Fruit fly (Drosophila melanogaster) whole organism, embryonic: Measurements from ENCODE around the gene Lon.
A peak's percentile ranks its signal among the peaks of the same experiment; 100 is the strongest.

Experiments
- ATbp ChIP-seq: fragments of 200-800 bp; sonication (Bioruptor generic); optimal IDR thresholded peaks from 2 replicates; lab custom pipeline; 2017; ENCODE audit warnings: missing biosample characterization, mild to moderate bottlenecking, missing genetic modification characterization, missing genetic modification reagents
- Bdp1 ChIP-seq: fragments of 200-800 bp; sonication (Bioruptor generic); optimal IDR thresholded peaks from 3 replicates; lab custom pipeline; 2016; ENCODE audit warnings: missing biosample characterization, missing genetic modification characterization
- CG10321 ChIP-seq: fragments of 200-800 bp; sonication (Bioruptor generic); IDR thresholded peaks from 2 replicates; pipeline ENCODE4 v1.3.6; 2022; ENCODE audit warnings: missing biosample characterization, missing genetic modification characterization
- CG14667 ChIP-seq: fragments of 200-800 bp; sonication (Bioruptor generic); IDR thresholded peaks from 2 replicates; pipeline ENCODE4 v1.3.6; 2022; ENCODE audit warnings: missing biosample characterization, missing genetic modification characterization
- CG15514 ChIP-seq: fragments of 200-800 bp; sonication (Bioruptor generic); optimal IDR thresholded peaks from 3 replicates; lab custom pipeline; 2017; ENCODE audit warnings: missing biosample characterization, missing genetic modification characterization, mild to moderate bottlenecking, moderate library complexity, missing genetic modification reagents
- CG1647 ChIP-seq: fragments of 200-800 bp; sonication (Bioruptor generic); optimal IDR thresholded peaks from 3 replicates; lab custom pipeline; 2016; ENCODE audit warnings: missing biosample characterization, missing genetic modification characterization
- CG17912 ChIP-seq: fragments of 200-800 bp; sonication (Bioruptor generic); optimal IDR thresholded peaks from 2 replicates; lab custom pipeline; 2018; ENCODE audit warnings: missing biosample characterization, mild to moderate bottlenecking, missing genetic modification characterization
- CG2199 ChIP-seq: fragments of 200-800 bp; sonication (Bioruptor generic); IDR thresholded peaks from 3 replicates; pipeline ENCODE4 v1.3.6; 2022; ENCODE audit warnings: missing biosample characterization, missing genetic modification characterization
- CG31224 ChIP-seq: fragments of 200-800 bp; sonication (Bioruptor generic); IDR thresholded peaks from 2 replicates; pipeline ENCODE4 v1.3.6; 2022; ENCODE audit warnings: missing biosample characterization, missing genetic modification characterization
- CG31388 ChIP-seq: fragments of 200-800 bp; sonication (Bioruptor generic); optimal IDR thresholded peaks from 2 replicates; lab custom pipeline; 2016; ENCODE audit warnings: missing biosample characterization, missing genetic modification characterization
- CG32532 ChIP-seq: fragments of 200-800 bp; sonication (Bioruptor generic); IDR thresholded peaks from 2 replicates; pipeline ENCODE4 v1.3.6; 2022; ENCODE audit warnings: missing biosample characterization, missing genetic modification characterization
- CG33557 ChIP-seq: fragments of 200-800 bp; sonication (Bioruptor generic); optimal IDR thresholded peaks from 2 replicates; lab custom pipeline; 2019; ENCODE audit warnings: missing biosample characterization, mild to moderate bottlenecking, missing genetic modification characterization, moderate library complexity
- CG3847 ChIP-seq: fragments of 200-800 bp; sonication (Bioruptor generic); IDR thresholded peaks from 2 replicates; pipeline ENCODE4 v1.3.6; 2022; ENCODE audit warnings: missing biosample characterization, missing genetic modification characterization
- CG4404 ChIP-seq: fragments of 200-800 bp; sonication (Bioruptor generic); IDR thresholded peaks from 2 replicates; pipeline ENCODE4 v1.3.6; 2022; ENCODE audit warnings: missing biosample characterization, missing genetic modification characterization
- CG4424 ChIP-seq: fragments of 200-800 bp; sonication (Bioruptor generic); optimal IDR thresholded peaks from 3 replicates; lab custom pipeline; 2016; ENCODE audit warnings: missing biosample characterization, missing genetic modification characterization
- CG6272 ChIP-seq: fragments of 200-800 bp; sonication (Bioruptor generic); IDR thresholded peaks from 2 replicates; pipeline ENCODE4 v1.3.6; 2022; ENCODE audit warnings: missing biosample characterization, missing genetic modification characterization
- CG6854 ChIP-seq: fragments of 200-800 bp; sonication (Bioruptor generic); optimal IDR thresholded peaks from 3 replicates; lab custom pipeline; 2017; ENCODE audit warnings: missing biosample characterization, mild to moderate bottlenecking, missing genetic modification characterization
- CG7987 ChIP-seq: fragments of 200-800 bp; sonication (Bioruptor generic); optimal IDR thresholded peaks from 2 replicates; lab custom pipeline; 2018; ENCODE audit warnings: missing biosample characterization, mild to moderate bottlenecking, missing genetic modification characterization, moderate library complexity
- CG8359 ChIP-seq: fragments of 200-800 bp; sonication (Bioruptor generic); optimal IDR thresholded peaks from 2 replicates; lab custom pipeline; 2017; ENCODE audit warnings: missing biosample characterization, mild to moderate bottlenecking, missing genetic modification characterization, borderline replicate concordance
- CG8765 ChIP-seq: fragments of 200-800 bp; sonication (Bioruptor generic); IDR thresholded peaks from 2 replicates; pipeline ENCODE4 v1.3.6; 2022; ENCODE audit warnings: missing biosample characterization, missing genetic modification characterization
- CrebB ChIP-seq: fragments of 200-800 bp; sonication (Bioruptor generic); optimal IDR thresholded peaks from 3 replicates; lab custom pipeline; 2018; ENCODE audit warnings: missing biosample characterization, mild to moderate bottlenecking, missing genetic modification characterization
- Dek ChIP-seq: fragments of 200-800 bp; sonication (Bioruptor generic); optimal IDR thresholded peaks from 3 replicates; lab custom pipeline; 2019; ENCODE audit warnings: missing biosample characterization, mild to moderate bottlenecking, missing genetic modification characterization, moderate library complexity
- Dip3 ChIP-seq: fragments of 200-800 bp; sonication (Bioruptor generic); optimal IDR thresholded peaks from 3 replicates; lab custom pipeline; 2016; ENCODE audit warnings: missing biosample characterization, missing genetic modification characterization
- Doc3 ChIP-seq: fragments of 200-800 bp; sonication (Bioruptor generic); IDR thresholded peaks from 3 replicates; pipeline ENCODE4 v1.3.6; 2022; ENCODE audit warnings: missing biosample characterization, missing genetic modification characterization; ENCODE audit not compliant: partially characterized antibody
- Drgx ChIP-seq: fragments of 200-800 bp; sonication (Bioruptor generic); IDR thresholded peaks from 2 replicates; pipeline ENCODE4 v1.3.6; 2022; ENCODE audit warnings: missing biosample characterization, missing genetic modification characterization
- Eip74EF ChIP-seq, 2 experiments: fragments of 200-800 bp in 1 of 2; fragments of >200 bp in 1 of 2; sonication (Bioruptor generic) in 1 of 2; optimal IDR thresholded peaks; 2 replicates each; lab custom pipeline; 2017 to 2019; ENCODE audit warnings: missing biosample characterization in 2 of 2, missing genetic modification characterization in 2 of 2, mild to moderate bottlenecking in 1 of 2, moderate library complexity in 1 of 2
- Ets65A ChIP-seq: fragments of 200-800 bp; sonication (Bioruptor generic); peaks from one replicate; lab custom pipeline; 2016; ENCODE audit warnings: missing biosample characterization, missing genetic modification characterization
- HLH54F ChIP-seq: fragments of 200-800 bp; sonication (Bioruptor generic); optimal IDR thresholded peaks from 3 replicates; lab custom pipeline; 2016; ENCODE audit warnings: missing biosample characterization, missing genetic modification characterization
- Hey ChIP-seq: fragments of 200-800 bp; sonication (Bioruptor generic); optimal IDR thresholded peaks from 3 replicates; lab custom pipeline; 2018; ENCODE audit warnings: missing biosample characterization, mild to moderate bottlenecking, missing genetic modification characterization
- Ptx1 ChIP-seq: fragments of 200-800 bp; sonication (Bioruptor generic); IDR thresholded peaks from 2 replicates; pipeline ENCODE4 v1.3.6; 2022; ENCODE audit warnings: missing biosample characterization, missing genetic modification characterization
- Rx ChIP-seq: fragments of 200-800 bp; sonication (Bioruptor generic); IDR thresholded peaks from 2 replicates; pipeline ENCODE4 v1.3.6; 2022; ENCODE audit warnings: missing biosample characterization, missing genetic modification characterization
- ac ChIP-seq: fragments of 200-800 bp; sonication (Bioruptor generic); optimal IDR thresholded peaks from 3 replicates; lab custom pipeline; 2017; ENCODE audit warnings: missing biosample characterization, mild to moderate bottlenecking, missing genetic modification characterization
- ap ChIP-seq: fragments of 200-800 bp; sonication (Bioruptor generic); IDR thresholded peaks from 2 replicates; pipeline ENCODE4 v1.3.6; 2022; ENCODE audit warnings: missing biosample characterization, missing genetic modification characterization
- bcd ChIP-seq: fragments of 200-800 bp; sonication (Bioruptor generic); optimal IDR thresholded peaks from 2 replicates; lab custom pipeline; 2017; ENCODE audit warnings: missing biosample characterization, mild to moderate bottlenecking, missing genetic modification characterization
- cg ChIP-seq: fragments of 200-800 bp; sonication (Bioruptor generic); optimal IDR thresholded peaks from 3 replicates; lab custom pipeline; 2019; ENCODE audit warnings: missing biosample characterization, mild to moderate bottlenecking, missing genetic modification characterization, moderate library complexity
- chm ChIP-seq: fragments of 200-800 bp; sonication (Bioruptor generic); IDR thresholded peaks from 2 replicates; pipeline ENCODE4 v1.3.6; 2022; ENCODE audit warnings: missing biosample characterization, missing genetic modification characterization
- cwo ChIP-seq: fragments of 200-800 bp; sonication (Bioruptor generic); optimal IDR thresholded peaks from 3 replicates; lab custom pipeline; 2017; ENCODE audit warnings: missing biosample characterization, missing genetic modification characterization, mild to moderate bottlenecking, moderate library complexity, missing genetic modification reagents
- dimm ChIP-seq: fragments of 200-800 bp; sonication (Bioruptor generic); IDR thresholded peaks from 2 replicates; pipeline ENCODE4 v1.3.6; 2022; ENCODE audit warnings: missing biosample characterization, missing genetic modification characterization
- en ChIP-seq: fragments of 200-800 bp; sonication (Bioruptor generic); optimal IDR thresholded peaks from 2 replicates; lab custom pipeline; 2016; ENCODE audit warnings: missing biosample characterization, missing genetic modification characterization
- fd64A ChIP-seq: fragments of 200-800 bp; sonication (Bioruptor generic); optimal IDR thresholded peaks from 3 replicates; lab custom pipeline; 2018; ENCODE audit warnings: missing biosample characterization, mild to moderate bottlenecking, missing genetic modification characterization
- gem ChIP-seq: fragments of 200-800 bp; sonication (Bioruptor generic); optimal IDR thresholded peaks from 2 replicates; lab custom pipeline; 2019; ENCODE audit warnings: missing biosample characterization, mild to moderate bottlenecking, missing genetic modification characterization, moderate library complexity
- gsb ChIP-seq: fragments of 200-800 bp; sonication (Bioruptor generic); IDR thresholded peaks from 2 replicates; pipeline ENCODE4 v1.3.6; 2022; ENCODE audit warnings: missing biosample characterization, missing genetic modification characterization
- hth ChIP-seq: fragments of >200 bp; optimal IDR thresholded peaks from 2 replicates; lab custom pipeline; 2017; ENCODE audit warnings: inconsistent platforms
- mld ChIP-seq: fragments of 200-800 bp; sonication (Bioruptor generic); IDR thresholded peaks from 3 replicates; pipeline ENCODE4 v1.3.6; 2022; ENCODE audit warnings: missing biosample characterization, missing genetic modification characterization; ENCODE audit not compliant: partially characterized antibody
- org-1 ChIP-seq: fragments of 200-800 bp; sonication (Bioruptor generic); optimal IDR thresholded peaks from 2 replicates; lab custom pipeline; 2017; ENCODE audit warnings: missing biosample characterization, missing genetic modification characterization
- sens-2 ChIP-seq: fragments of 200-800 bp; sonication (Bioruptor generic); IDR thresholded peaks from 2 replicates; pipeline ENCODE4 v1.3.6; 2022; ENCODE audit warnings: missing biosample characterization, missing genetic modification characterization
- slou ChIP-seq: fragments of 200-800 bp; sonication (Bioruptor generic); optimal IDR thresholded peaks from 3 replicates; lab custom pipeline; 2016; ENCODE audit warnings: missing biosample characterization, missing genetic modification characterization
- stc ChIP-seq: fragments of 200-800 bp; sonication (Bioruptor generic); IDR thresholded peaks from 2 replicates; pipeline ENCODE4 v1.3.6; 2022; ENCODE audit warnings: missing biosample characterization, missing genetic modification characterization
- sug ChIP-seq: fragments of 200-800 bp; optimal IDR thresholded peaks from 2 replicates; lab custom pipeline; 2019; ENCODE audit warnings: missing biosample characterization, mild to moderate bottlenecking, missing genetic modification characterization, moderate library complexity
- toy ChIP-seq: fragments of 200-800 bp; sonication (Bioruptor generic); IDR thresholded peaks from 2 replicates; pipeline ENCODE4 v1.3.6; 2022; ENCODE audit warnings: missing biosample characterization, missing genetic modification characterization
- wek ChIP-seq: fragments of 200-800 bp; sonication (Bioruptor generic); optimal IDR thresholded peaks from 3 replicates; lab custom pipeline; 2018; ENCODE audit warnings: missing biosample characterization, mild to moderate bottlenecking, missing genetic modification characterization, moderate library complexity

Gene Lon

DNA sequence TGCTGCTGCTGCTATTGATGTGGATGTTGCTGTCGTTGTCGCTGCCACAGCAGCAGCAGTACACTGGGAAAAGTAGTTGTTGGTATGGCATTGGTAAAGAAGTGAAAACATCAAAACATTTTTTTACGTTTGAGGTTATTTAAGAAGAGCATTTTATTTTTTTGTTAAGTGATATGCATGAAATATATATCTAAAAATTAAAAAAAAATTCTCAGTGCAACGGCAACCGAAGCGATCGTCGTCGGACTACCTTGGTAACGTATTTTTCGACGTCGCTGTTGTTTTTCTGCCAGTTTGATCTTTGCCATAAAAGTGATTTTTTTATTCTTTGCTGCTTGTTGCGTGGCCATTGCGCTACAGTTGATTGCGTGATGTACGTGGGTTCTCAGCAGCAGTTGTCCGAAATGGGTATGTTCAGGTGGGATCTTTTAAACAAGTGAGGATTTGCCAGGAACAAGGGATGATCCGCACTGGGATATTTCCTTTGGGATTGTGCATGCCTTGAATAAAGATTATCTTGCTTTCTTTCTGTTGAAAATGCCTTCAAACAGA lies 51.2 kb downstream of the Lon start (continued):
- TF ChIP-seq bcd (GFP tag; lab: Kevin White, UChicago) (peak; percentile 94), slou (GFP tag; lab: Kevin White, UChicago) (peak; percentile 91), Drgx (peak; percentile 99), CG31224 (GFP tag; lab: Robert Waterston, UW) (peak; percentile 86), CG32532 (GFP tag; lab: Robert Waterston, UW) (peak; percentile 96), CG14667 (peak; percentile 89), sens-2 (GFP tag; lab: Robert Waterston, UW) (peak; percentile 96), CG6854 (GFP tag; lab: Kevin White, UChicago) (peak; percentile 84), CG8765 (GFP tag; lab: Robert Waterston, UW) (peak; percentile 97), CG2199 (peak; percentile 93), CG4424 (GFP tag; lab: Kevin White, UChicago) (peak; percentile 96), CG6272 (GFP tag; lab: Robert Waterston, UW) (peak; percentile 84), CG33557 (GFP tag; lab: Kevin White, UChicago) (peak; percentile 97), wek (GFP tag; lab: Kevin White, UChicago) (peak; percentile 76), CG15514 (GFP tag; lab: Kevin White, UChicago) (peak; percentile 86), Doc3 (no peak), ap (GFP tag; lab: Robert Waterston, UW) (peak; percentile 91), CG31388 (GFP tag; lab: Kevin White, UChicago) (peak; percentile 90), org-1 (GFP tag; lab: Kevin White, UChicago) (peak; percentile 93), CG8359 (GFP tag; lab: Kevin White, UChicago) (peak; percentile 92), toy (GFP tag; lab: Robert Waterston, UW) (peak; percentile 89; the same call in 1 of the 2 replicates), Dip3 (GFP tag; lab: Kevin White, UChicago) (peak; percentile 86), gsb (peak; percentile 88), Dek (peak; percentile 93), ATbp (peak; percentile 93), CG3847 (GFP tag; lab: Robert Waterston, UW) (peak; percentile 95), en (GFP tag; lab: Kevin White, UChicago) (peak; percentile 79), Eip74EF (GFP tag; optimal IDR thresholded peaks at IDR 0.05; lab: Kevin White, UChicago) (peak in 1 of 2 experiments; percentile 92), CrebB (tag; lab: Kevin White, UChicago) (peak; percentile 91), cwo (peak; percentile 83), mld (GFP tag; lab: Robert Waterston, UW) (no peak), cg (GFP tag; lab: Kevin White, UChicago) (no peak), hth (lab: Kevin White, UChicago) (no peak), CG4404 (GFP tag; lab: Robert Waterston, UW) (peak; percentile 98), Rx (GFP tag; lab: Robert Waterston, UW) (peak; percentile 87), Ptx1 (peak; percentile 94), chm (GFP tag; lab: Robert Waterston, UW) (peak; percentile 97), gem (tag; lab: Kevin White, UChicago) (peak; percentile 98), CG17912 (GFP tag; lab: Kevin White, UChicago) (peak; percentile 81), CG1647 (GFP tag; lab: Kevin White, UChicago) (peak; percentile 91), dimm (GFP tag; lab: Robert Waterston, UW) (peak; percentile 83), CG7987 (GFP tag; lab: Kevin White, UChicago) (peak; percentile 78), fd64A (GFP tag; lab: Kevin White, UChicago) (peak; percentile 92), HLH54F (GFP tag; lab: Kevin White, UChicago) (peak; percentile 90), CG10321 (GFP tag; lab: Robert Waterston, UW) (peak; percentile 67; the same call in 1 of the 2 replicates), Bdp1 (peak; percentile 86), Ets65A (GFP tag; lab: Kevin White, UChicago) (peak; percentile 98), ac (GFP tag; lab: Kevin White, UChicago) (peak; percentile 97), Hey (tag; lab: Kevin White, UChicago) (peak; percentile 75), sug (tag; lab: Kevin White, UChicago) (peak; percentile 92), stc (peak; percentile 90)
